Fruit fly (Drosophila melanogaster): ENCODE data around the gene FRG1.

DNA sequence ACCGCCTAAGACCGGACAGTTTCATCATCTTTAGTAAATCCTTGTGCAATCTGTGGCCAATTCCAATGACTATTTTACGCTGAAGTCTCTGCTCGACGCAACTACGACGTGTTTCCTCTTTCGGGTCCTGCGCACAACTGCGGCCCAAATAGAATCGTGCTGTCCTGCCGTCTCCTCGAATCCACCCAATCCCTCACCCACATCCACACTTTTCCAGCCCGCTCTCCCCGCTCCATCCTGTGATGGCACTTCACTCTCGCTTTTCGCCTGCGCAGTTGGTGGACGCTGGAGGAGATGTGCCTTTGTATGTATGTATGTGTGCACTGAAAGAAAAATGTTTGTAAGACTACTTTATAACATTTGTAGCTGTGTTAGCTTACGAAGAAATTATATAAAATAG is 9.4 kb upstream of the FRG1 start, which contains the start of gene CG32225:
- TF ChIP-seq CG9705 (GFP tag; optimal IDR thresholded peaks at IDR 0.05): no peak
- TF ChIP-seq pan (optimal IDR thresholded peaks at IDR 0.05): no peak
- TF ChIP-seq Dif (GFP tag; optimal IDR thresholded peaks at IDR 0.05; ENCODE audit: partially characterized antibody): no peak
- no peak for TF ChIP-seq psq (GFP tag; optimal IDR thresholded peaks at IDR 0.05)
- TF ChIP-seq sage (GFP tag; optimal IDR thresholded peaks at IDR 0.05): no peak
- TF ChIP-seq Abd-B (GFP tag; optimal IDR thresholded peaks at IDR 0.05): no peak
- no peak for TF ChIP-seq Vsx2 (GFP tag; optimal IDR thresholded peaks at IDR 0.05; ENCODE audit: partially characterized antibody)
- TF ChIP-seq h (GFP tag; optimal IDR thresholded peaks at IDR 0.05): no peak
- no peak for TF ChIP-seq Hr78 (GFP tag; optimal IDR thresholded peaks at IDR 0.05)
